Worm (Caenorhabditis elegans) whole organism, young adult: ENCODE results near the gene nsph-1.1.
A peak's percentile ranks its signal among the peaks of the same experiment; 100 is the strongest.

Experiments
- F57A8.1 ChIP-seq: fragments of 200-800 bp; sonication (Bioruptor generic); optimal IDR thresholded peaks from 2 replicates; lab custom pipeline; 2018; ENCODE audit warnings: mild to moderate bottlenecking, missing genetic modification characterization, moderate library complexity, missing compliant biosample characterization
- Y53F4B.3 ChIP-seq: fragments of 200-800 bp; sonication (Bioruptor generic); IDR thresholded peaks from 2 replicates; pipeline ENCODE4 v1.3.6; 2022; ENCODE audit warnings: missing genetic modification reagents, missing genetic modification characterization, missing compliant biosample characterization
- Y79H2A.3 ChIP-seq: fragments of 200-800 bp; sonication (Bioruptor generic); conservative IDR thresholded peaks from 2 replicates; pipeline ENCODE4 v1.3.6; 2022; ENCODE audit warnings: missing genetic modification reagents, missing genetic modification characterization, missing compliant biosample characterization
- aptf-2 ChIP-seq: fragments of 200-800 bp; sonication (Bioruptor generic); conservative IDR thresholded peaks from 2 replicates; pipeline ENCODE4 v1.3.6; 2022; ENCODE audit warnings: missing genetic modification reagents, missing genetic modification characterization, missing compliant biosample characterization
- attf-3 ChIP-seq: fragments of 200-800 bp; sonication (Bioruptor generic); conservative IDR thresholded peaks from 2 replicates; pipeline ENCODE4 v1.3.6; 2022; ENCODE audit warnings: missing genetic modification reagents, missing genetic modification characterization, missing compliant biosample characterization
- attf-5 ChIP-seq: fragments of 200-800 bp; sonication (Bioruptor generic); optimal IDR thresholded peaks from 2 replicates; lab custom pipeline; 2018; ENCODE audit warnings: mild to moderate bottlenecking, missing genetic modification characterization, missing compliant biosample characterization
- attf-6 ChIP-seq: fragments of 200-800 bp; sonication (Bioruptor generic); IDR thresholded peaks from 2 replicates; pipeline ENCODE4 v1.3.6; 2022; ENCODE audit warnings: missing genetic modification reagents, missing genetic modification characterization, missing compliant biosample characterization
- ccch-3 ChIP-seq: fragments of 200-800 bp; sonication (Bioruptor generic); optimal IDR thresholded peaks from 2 replicates; lab custom pipeline; 2018; ENCODE audit warnings: mild to moderate bottlenecking, missing genetic modification characterization, missing compliant biosample characterization
- cebp-1 ChIP-seq, 2 experiments: fragments of 200-800 bp in 1 of 2; sonication (Bioruptor generic) in 1 of 2; sonication (generic microtip) in 1 of 2; IDR thresholded peaks in 1 of 2; optimal IDR thresholded peaks in 1 of 2; 2 replicates each; pipeline versions ENCODE4 v1.3.6 to Lab custom; 2017 to 2022; ENCODE audit warnings: missing compliant biosample characterization in 2 of 2, missing genetic modification characterization in 2 of 2, mild to moderate bottlenecking in 1 of 2, missing genetic modification reagents in 1 of 2, moderate library complexity in 1 of 2
- cebp-2 ChIP-seq: fragments of 200-800 bp; sonication (Bioruptor generic); IDR thresholded peaks from 2 replicates; pipeline ENCODE4 v1.3.6; 2022; ENCODE audit warnings: missing genetic modification characterization, missing compliant biosample characterization
- ceh-91 ChIP-seq: fragments of 200-800 bp; sonication (Bioruptor generic); IDR thresholded peaks from 2 replicates; pipeline ENCODE4 v1.3.6; 2022; ENCODE audit warnings: missing genetic modification reagents, missing genetic modification characterization, missing compliant biosample characterization
- chd-7 ChIP-seq: sonication (generic microtip); optimal IDR thresholded peaks from 2 replicates; lab custom pipeline; 2016; ENCODE audit warnings: mild to moderate bottlenecking, missing genetic modification characterization, moderate library complexity, missing compliant biosample characterization
- dox-1 ChIP-seq: fragments of 200-800 bp; sonication (Bioruptor generic); IDR thresholded peaks from 2 replicates; pipeline ENCODE4 v1.3.6; 2022; ENCODE audit warnings: missing genetic modification reagents, missing genetic modification characterization, missing compliant biosample characterization
- dpl-1 ChIP-seq: fragments of 150-350 bp; optimal IDR thresholded peaks from 2 replicates; lab custom pipeline; 2014; ENCODE audit warnings: missing biosample characterization, missing genetic modification reagents, missing genetic modification characterization
- egl-18 ChIP-seq: fragments of 200-800 bp; sonication (Bioruptor generic); IDR thresholded peaks from 2 replicates; pipeline ENCODE4 v1.3.6; 2022; ENCODE audit warnings: missing genetic modification reagents, missing genetic modification characterization, missing compliant biosample characterization
- fkh-3 ChIP-seq: sonication (generic microtip); optimal IDR thresholded peaks from 2 replicates; lab custom pipeline; 2016; ENCODE audit warnings: mild to moderate bottlenecking, missing genetic modification characterization, missing compliant biosample characterization
- him-1 ChIP-seq: sonication (generic microtip); optimal IDR thresholded peaks from 2 replicates; lab custom pipeline; 2016; ENCODE audit warnings: missing genotype, missing genetic modification reagents, missing genetic modification characterization, missing compliant biosample characterization
- hlh-26 ChIP-seq: fragments of 200-800 bp; sonication (Bioruptor generic); conservative IDR thresholded peaks from 2 replicates; pipeline ENCODE4 v1.3.6; 2022; ENCODE audit warnings: missing genetic modification reagents, missing genetic modification characterization, missing compliant biosample characterization
- let-526 ChIP-seq: fragments of 200-800 bp; sonication (Bioruptor generic); IDR thresholded peaks from 2 replicates; pipeline ENCODE4 v1.3.6; 2022; ENCODE audit warnings: missing genetic modification reagents, missing genetic modification characterization, missing compliant biosample characterization
- let-607 ChIP-seq, 2 experiments: fragments of 200-800 bp in 1 of 2; sonication (Bioruptor generic) in 1 of 2; sonication (generic microtip) in 1 of 2; optimal IDR thresholded peaks; 2 replicates each; lab custom pipeline; 2016 to 2018; ENCODE audit warnings: mild to moderate bottlenecking in 2 of 2, missing compliant biosample characterization in 2 of 2, missing genetic modification characterization in 2 of 2, moderate library complexity in 2 of 2, missing genotype in 1 of 2
- lir-1 ChIP-seq: fragments of 200-800 bp; sonication (Bioruptor generic); conservative IDR thresholded peaks from 2 replicates; pipeline ENCODE4 v1.3.6; 2022; ENCODE audit warnings: missing genetic modification reagents, missing genetic modification characterization, missing compliant biosample characterization
- madf-3 ChIP-seq: fragments of 200-800 bp; sonication (Bioruptor generic); IDR thresholded peaks from 2 replicates; pipeline ENCODE4 v1.3.6; 2022; ENCODE audit warnings: missing genetic modification reagents, missing genetic modification characterization, missing compliant biosample characterization
- madf-6 ChIP-seq: fragments of 200-800 bp; sonication (Bioruptor generic); IDR thresholded peaks from 2 replicates; pipeline ENCODE4 v1.3.6; 2022; ENCODE audit warnings: missing genetic modification reagents, missing genetic modification characterization, missing compliant biosample characterization
- nfyb-1 ChIP-seq: fragments of 200-800 bp; sonication (Bioruptor generic); IDR thresholded peaks from 2 replicates; pipeline ENCODE4 v1.3.6; 2022; ENCODE audit warnings: missing genetic modification reagents, missing genetic modification characterization, missing compliant biosample characterization
- nhr-179 ChIP-seq: sonication (generic microtip); optimal IDR thresholded peaks from 2 replicates; lab custom pipeline; 2016; ENCODE audit warnings: mild to moderate bottlenecking, missing genetic modification characterization, missing compliant biosample characterization
- nhr-90 ChIP-seq: sonication (generic microtip); optimal IDR thresholded peaks from 2 replicates; lab custom pipeline; 2016; ENCODE audit warnings: missing genotype, mild to moderate bottlenecking, missing genetic modification characterization, missing compliant biosample characterization
- pha-4 ChIP-seq: fragments of 150-350 bp; sonication (generic microtip); optimal IDR thresholded peaks from 2 replicates; lab custom pipeline; 2014; ENCODE audit warnings: missing biosample characterization, missing genetic modification reagents, missing genetic modification characterization
- rec-8 ChIP-seq, 2 experiments: sonication (generic microtip); optimal IDR thresholded peaks; 2 replicates each; lab custom pipeline; 2016; ENCODE audit warnings: mild to moderate bottlenecking in 2 of 2, missing genetic modification characterization in 2 of 2, missing genetic modification reagents in 2 of 2, missing genotype in 2 of 2, missing biosample characterization in 1 of 2, missing compliant biosample characterization in 1 of 2, moderate library complexity in 1 of 2
- rpc-1 ChIP-seq, 2 experiments: fragments of 150-350 bp in 1 of 2; sonication (generic microtip) in 1 of 2; optimal IDR thresholded peaks; 2 replicates each; lab custom pipeline; 2014 to 2018; ENCODE audit warnings: missing biosample characterization in 1 of 2, missing genetic modification characterization in 1 of 2, missing genetic modification reagents in 1 of 2, missing genotype in 1 of 2
- sdz-38 ChIP-seq: sonication (generic microtip); optimal IDR thresholded peaks from 2 replicates; lab custom pipeline; 2016; ENCODE audit warnings: missing genotype, missing genetic modification characterization, missing compliant biosample characterization
- snpc-1.3 ChIP-seq: sonication (generic microtip); optimal IDR thresholded peaks from 2 replicates; lab custom pipeline; 2017; ENCODE audit warnings: missing genetic modification characterization, mild to moderate bottlenecking, missing compliant biosample characterization, antibody characterized with exemption, moderate library complexity, missing genotype, missing genetic modification reagents; ENCODE audit not compliant: insufficient read depth
- somi-1 ChIP-seq: fragments of 200-800 bp; sonication (Bioruptor generic); optimal IDR thresholded peaks from 2 replicates; lab custom pipeline; 2018; ENCODE audit warnings: mild to moderate bottlenecking, missing genetic modification characterization, missing compliant biosample characterization
- sptf-2 ChIP-seq: fragments of 200-800 bp; sonication (Bioruptor generic); optimal IDR thresholded peaks from 2 replicates; lab custom pipeline; 2018; ENCODE audit warnings: mild to moderate bottlenecking, missing genetic modification characterization, missing compliant biosample characterization
- tbp1 ChIP-seq: fragments of 200-800 bp; sonication (Bioruptor generic); optimal IDR thresholded peaks from 2 replicates; lab custom pipeline; 2018; ENCODE audit warnings: mild to moderate bottlenecking, missing genetic modification characterization, missing compliant biosample characterization
- tbx-9 ChIP-seq: sonication (generic microtip); optimal IDR thresholded peaks from 2 replicates; lab custom pipeline; 2016; ENCODE audit warnings: borderline replicate concordance, missing genetic modification characterization, inconsistent platforms, missing compliant biosample characterization
- unc-130 ChIP-seq: sonication (generic microtip); optimal IDR thresholded peaks from 2 replicates; lab custom pipeline; 2016; ENCODE audit warnings: missing genetic modification reagents, missing genetic modification characterization, missing compliant biosample characterization
- zfh-2 ChIP-seq: fragments of 200-800 bp; sonication (Bioruptor generic); conservative IDR thresholded peaks from 2 replicates; pipeline ENCODE4 v1.3.6; 2022; ENCODE audit warnings: missing genetic modification reagents, missing genetic modification characterization, missing compliant biosample characterization
- zim-3 ChIP-seq: sonication (generic microtip); optimal IDR thresholded peaks from 2 replicates; lab custom pipeline; 2017; ENCODE audit warnings: mild to moderate bottlenecking, missing genetic modification characterization, moderate library complexity, missing compliant biosample characterization
- ztf-18 ChIP-seq: sonication (generic microtip); optimal IDR thresholded peaks from 2 replicates; lab custom pipeline; 2016; ENCODE audit warnings: missing genotype, mild to moderate bottlenecking, missing genetic modification characterization, missing compliant biosample characterization
- ztf-25 ChIP-seq: fragments of 200-800 bp; sonication (Bioruptor generic); IDR thresholded peaks from 2 replicates; pipeline ENCODE4 v1.3.6; 2022; ENCODE audit warnings: missing genetic modification reagents, missing genetic modification characterization, missing compliant biosample characterization

Gene nsph-1.1

ce11 chrII:8766475-8766874, at the start of gene nsph-1.1, which contains the start of gene K08F8.15:
Gene nsph-1.1 (plus strand): TSS chrII:8766775.
Gene K08F8.15 (plus strand): TSS chrII:8766809.
- TF ChIP-seq zfh-2 (GFP tag; lab: Robert Waterston, UW) (no peak), pha-4 (tag; lab: Kevin White, UChicago) (no peak), dox-1 (GFP tag; lab: Robert Waterston, UW) (no peak), snpc-1.3 (no peak), fkh-3 (tag; lab: Kevin White, UChicago) (no peak), zim-3 (tag; lab: Kevin White, UChicago) (no peak), ztf-25 (GFP tag; lab: Robert Waterston, UW) (no peak)
- TF ChIP-seq, all 124 proteins: peak for 0

ce11 chrII:8717579-8717978, 49.0 kb upstream of the nsph-1.1 start:
- TF ChIP-seq rpc-1 (optimal IDR thresholded peaks at IDR 0.05; lab: Kevin White, UChicago) (no peak), rpc-1 (tag; optimal IDR thresholded peaks at IDR 0.05; lab: Kevin White, UChicago) (no peak), tbp1 (no peak), let-607 (tag; optimal IDR thresholded peaks at IDR 0.05; lab: Kevin White, UChicago) (no peak), F57A8.1 (GFP tag; lab: Kevin White, UChicago) (no peak), madf-6 (GFP tag; lab: Robert Waterston, UW) (no peak), hlh-26 (no peak), let-526 (no peak), nhr-90 (no peak)

- TF ChIP-seq dox-1 (GFP tag; lab: Robert Waterston, UW) = 0 out of 2 replicates have a peak, but pooled peaks have one; percentile 32
- peak; percentile 41; the same call in 1 of the 2 replicates for TF ChIP-seq nfyb-1 (GFP tag; lab: Robert Waterston, UW)
- TF ChIP-seq dpl-1 = no peak
Observed at ce11 chrII:8721955-8722524, 44.5 kb upstream of the nsph-1.1 start, which contains the start of gene trcs-2. Gene trcs-2 (plus strand): TSS chrII:8722474.

- TF ChIP-seq attf-6 (no peak), attf-5 (GFP tag; lab: Kevin White, UChicago) (no peak), nhr-90 (no peak), rec-8 (tag; optimal IDR thresholded peaks at IDR 0.05; lab: Kevin White, UChicago) (no peak), nhr-179 (no peak), Y79H2A.3 (GFP tag; lab: Robert Waterston, UW) (no peak), rpc-1 (optimal IDR thresholded peaks at IDR 0.05; lab: Kevin White, UChicago) (no peak), rpc-1 (tag; optimal IDR thresholded peaks at IDR 0.05; lab: Kevin White, UChicago) (no peak), somi-1 (no peak)
Observed at ce11 chrII:8726700-8727099, 39.9 kb upstream of the nsph-1.1 start, which contains the start of gene T01B7.9. Gene T01B7.9 (minus strand): TSS chrII:8726800.

ce11 chrII:8730281-8730680, 36.3 kb upstream of the nsph-1.1 start:
- no peak for TF ChIP-seq Y53F4B.3 (GFP tag; lab: Robert Waterston, UW)
- TF ChIP-seq madf-3 (GFP tag; lab: Robert Waterston, UW) = no peak
- no peak for TF ChIP-seq sdz-38
- no peak for TF ChIP-seq ceh-91 (GFP tag; lab: Robert Waterston, UW)
- no peak for TF ChIP-seq sptf-2 (GFP tag; lab: Kevin White, UChicago)
- TF ChIP-seq dox-1 (GFP tag; lab: Robert Waterston, UW) = no peak
- no peak for TF ChIP-seq tbx-9
- TF ChIP-seq ztf-18 (tag; lab: Kevin White, UChicago) = no peak
- TF ChIP-seq cebp-1 (GFP tag; IDR thresholded peaks at IDR 0.05; lab: Robert Waterston, UW) = no peak
- no peak for TF ChIP-seq cebp-1 (tag; optimal IDR thresholded peaks at IDR 0.05; lab: Kevin White, UChicago)
- no peak for TF ChIP-seq rpc-1 (optimal IDR thresholded peaks at IDR 0.05; lab: Kevin White, UChicago)
- TF ChIP-seq rpc-1 (tag; optimal IDR thresholded peaks at IDR 0.05; lab: Kevin White, UChicago) = no peak
- TF ChIP-seq lir-1 (GFP tag; lab: Robert Waterston, UW) = no peak
- no peak for TF ChIP-seq unc-130
- no peak for TF ChIP-seq aptf-2
- no peak for TF ChIP-seq attf-3 (GFP tag; lab: Robert Waterston, UW)
- TF ChIP-seq him-1 (tag; lab: Kevin White, UChicago) = no peak
- no peak for TF ChIP-seq chd-7
- no peak for TF ChIP-seq F57A8.1 (GFP tag; lab: Kevin White, UChicago)
- no peak for TF ChIP-seq cebp-2 (GFP tag; lab: Robert Waterston, UW)
- TF ChIP-seq ccch-3 (GFP tag; lab: Kevin White, UChicago) = no peak
- TF ChIP-seq egl-18 (GFP tag; lab: Robert Waterston, UW) = no peak
